Worm (Caenorhabditis elegans) whole organism, L1 larva: ENCODE results near the gene str-12.

Experiments
- C16A3.4 ChIP-seq: fragments of 150-350 bp; optimal IDR thresholded peaks from 2 replicates; lab custom pipeline; 2014; ENCODE audit warnings: missing biosample characterization, missing genetic modification characterization
- C34B4.2 ChIP-seq: sonication (generic microtip); optimal IDR thresholded peaks from 2 replicates; lab custom pipeline; 2017; ENCODE audit warnings: mild to moderate bottlenecking, missing genetic modification characterization, missing compliant biosample characterization
- F16B12.6 ChIP-seq: fragments of 150-350 bp; optimal IDR thresholded peaks from 2 replicates; lab custom pipeline; 2014; ENCODE audit warnings: missing biosample characterization, missing genetic modification characterization
- aha-1 ChIP-seq: fragments of 150-350 bp; optimal IDR thresholded peaks from 2 replicates; lab custom pipeline; 2014; ENCODE audit warnings: missing biosample characterization, missing genetic modification characterization
- alr-1 ChIP-seq: fragments of 200-800 bp; sonication (Bioruptor generic); optimal IDR thresholded peaks from 2 replicates; lab custom pipeline; 2018; ENCODE audit warnings: borderline replicate concordance, mild to moderate bottlenecking, missing genetic modification characterization, missing compliant biosample characterization
- ama-1 ChIP-seq: fragments of 150-350 bp; optimal IDR thresholded peaks from 2 replicates; lab custom pipeline; 2014
- ceh-63 ChIP-seq: fragments of 200-800 bp; sonication (Bioruptor generic); optimal IDR thresholded peaks from 2 replicates; lab custom pipeline; 2018; ENCODE audit warnings: mild to moderate bottlenecking, missing genetic modification characterization, missing compliant biosample characterization
- ceh-82 ChIP-seq, 3 experiments: fragments of 150-350 bp in 1 of 3; sonication (generic microtip) in 2 of 3; optimal IDR thresholded peaks; 2 replicates each; lab custom pipeline; 2014 to 2017; ENCODE audit warnings: missing biosample characterization in 3 of 3, missing genetic modification characterization in 3 of 3
- ceh-88 ChIP-seq: fragments of 200-800 bp; sonication (Bioruptor generic); IDR thresholded peaks from 2 replicates; pipeline ENCODE4 v1.3.6; 2022; ENCODE audit warnings: missing genetic modification characterization, missing compliant biosample characterization
- ces-1 ChIP-seq: fragments of 150-350 bp; optimal IDR thresholded peaks from 2 replicates; lab custom pipeline; 2014; ENCODE audit warnings: missing biosample characterization, missing genetic modification reagents, missing genetic modification characterization
- dsc-1 ChIP-seq: sonication (generic microtip); optimal IDR thresholded peaks from 2 replicates; lab custom pipeline; 2016; ENCODE audit warnings: mild to moderate bottlenecking, missing genetic modification characterization, missing compliant biosample characterization
- efl-1 ChIP-seq, 4 experiments: fragments of 150-350 bp; optimal IDR thresholded peaks in 3 of 4; peaks in 1 of 4; 1 replicate in 1 of 4; 2 replicates in 3 of 4; lab custom pipeline; 2014; ENCODE audit warnings: missing biosample characterization in 2 of 4, missing genetic modification characterization in 2 of 4, missing genetic modification reagents in 2 of 4
- efl-3 ChIP-seq: fragments of 200-800 bp; sonication (Bioruptor generic); optimal IDR thresholded peaks from 2 replicates; lab custom pipeline; 2018; ENCODE audit warnings: mild to moderate bottlenecking, missing genetic modification characterization, missing compliant biosample characterization
- elt-3 ChIP-seq, 6 experiments: fragments of 150-350 bp in 1 of 6; sonication (generic microtip); optimal IDR thresholded peaks; 2 replicates each; lab custom pipeline; 2017 to 2018; ENCODE audit warnings: missing biosample characterization in 6 of 6, missing genetic modification characterization in 6 of 6, inconsistent platforms in 1 of 6
- ets-5 ChIP-seq: fragments of 200-800 bp; sonication (Bioruptor generic); IDR thresholded peaks from 2 replicates; pipeline ENCODE4 v1.3.6; 2022; ENCODE audit warnings: missing genetic modification characterization, missing compliant biosample characterization
- fos-1 ChIP-seq: fragments of 150-350 bp; optimal IDR thresholded peaks from 2 replicates; lab custom pipeline; 2014; ENCODE audit warnings: missing biosample characterization, missing genetic modification characterization
- hlh-17 ChIP-seq: fragments of 200-800 bp; sonication (Bioruptor generic); optimal IDR thresholded peaks from 2 replicates; lab custom pipeline; 2018; ENCODE audit warnings: missing genetic modification characterization, mild to moderate bottlenecking, missing compliant biosample characterization, moderate library complexity, borderline replicate concordance
- hlh-4 ChIP-seq: sonication (generic microtip); optimal IDR thresholded peaks from 2 replicates; lab custom pipeline; 2016; ENCODE audit warnings: mild to moderate bottlenecking, missing genetic modification characterization, missing compliant biosample characterization
- hpl-2 ChIP-seq: fragments of 150-350 bp; optimal IDR thresholded peaks from 2 replicates; lab custom pipeline; 2014; ENCODE audit warnings: missing biosample characterization, missing genetic modification reagents, missing genetic modification characterization
- isw-1 ChIP-seq: fragments of 200-800 bp; sonication (Bioruptor generic); IDR thresholded peaks from 2 replicates; pipeline ENCODE4 v1.3.6; 2022; ENCODE audit warnings: missing genetic modification characterization, missing compliant biosample characterization
- jun-1 ChIP-seq: fragments of 150-350 bp; optimal IDR thresholded peaks from 2 replicates; lab custom pipeline; 2014; ENCODE audit warnings: missing biosample characterization, missing genetic modification reagents, missing genetic modification characterization
- lin-13 ChIP-seq: fragments of 150-350 bp; optimal IDR thresholded peaks from 2 replicates; lab custom pipeline; 2014; ENCODE audit warnings: missing biosample characterization, missing genetic modification reagents, missing genetic modification characterization
- mab-9 ChIP-seq: fragments of 200-800 bp; sonication (Bioruptor generic); IDR thresholded peaks from 2 replicates; pipeline ENCODE4 v1.3.6; 2022; ENCODE audit warnings: missing genetic modification reagents, missing genetic modification characterization, missing compliant biosample characterization
- mdl-1 ChIP-seq, 2 experiments: fragments of 150-350 bp; optimal IDR thresholded peaks; 2 replicates each; lab custom pipeline; 2014 to 2017; ENCODE audit warnings: missing biosample characterization in 2 of 2, missing genetic modification characterization in 2 of 2, inconsistent platforms in 1 of 2
- nhr-19 ChIP-seq: fragments of 200-800 bp; sonication (Bioruptor generic); conservative IDR thresholded peaks from 2 replicates; pipeline ENCODE4 v1.3.6; 2022; ENCODE audit warnings: missing genetic modification characterization, missing compliant biosample characterization
- nhr-20 ChIP-seq: sonication (generic microtip); optimal IDR thresholded peaks from 2 replicates; lab custom pipeline; 2016; ENCODE audit warnings: mild to moderate bottlenecking, missing genetic modification characterization, missing compliant biosample characterization
- nhr-47 ChIP-seq: sonication (generic microtip); optimal IDR thresholded peaks from 2 replicates; lab custom pipeline; 2016; ENCODE audit warnings: mild to moderate bottlenecking, missing genetic modification characterization, moderate library complexity, missing compliant biosample characterization
- nhr-71 ChIP-seq: sonication (generic microtip); optimal IDR thresholded peaks from 2 replicates; lab custom pipeline; 2016; ENCODE audit warnings: mild to moderate bottlenecking, missing genetic modification characterization, moderate library complexity, missing compliant biosample characterization
- nhr-77 ChIP-seq: fragments of 150-350 bp; optimal IDR thresholded peaks from 2 replicates; lab custom pipeline; 2014; ENCODE audit warnings: missing biosample characterization, missing genetic modification characterization
- nhr-84 ChIP-seq: sonication (generic microtip); optimal IDR thresholded peaks from 2 replicates; lab custom pipeline; 2017; ENCODE audit warnings: missing biosample characterization, missing genetic modification characterization
- nhr-85 ChIP-seq: sonication (generic microtip); peaks from one replicate; lab custom pipeline; 2016; ENCODE audit warnings: missing genetic modification characterization, inconsistent platforms, missing compliant biosample characterization
- nhr-90 ChIP-seq: sonication (generic microtip); optimal IDR thresholded peaks from 2 replicates; lab custom pipeline; 2016; ENCODE audit warnings: mild to moderate bottlenecking, missing genetic modification characterization, missing compliant biosample characterization; ENCODE audit not compliant: poor library complexity
- pag-3 ChIP-seq: sonication (generic microtip); optimal IDR thresholded peaks from 2 replicates; lab custom pipeline; 2017; ENCODE audit warnings: missing genetic modification characterization, mild to moderate bottlenecking, missing compliant biosample characterization, antibody characterized with exemption, borderline replicate concordance; ENCODE audit not compliant: insufficient read depth
- pax-3 ChIP-seq: fragments of 200-800 bp; sonication (Bioruptor generic); optimal IDR thresholded peaks from 2 replicates; lab custom pipeline; 2018; ENCODE audit warnings: mild to moderate bottlenecking, missing genetic modification characterization, moderate library complexity, missing compliant biosample characterization
- pqm-1 ChIP-seq: sonication (generic microtip); optimal IDR thresholded peaks from 3 replicates; lab custom pipeline; 2017; ENCODE audit warnings: missing biosample characterization, missing genetic modification characterization
- rnt-1 ChIP-seq: sonication (generic microtip); optimal IDR thresholded peaks from 2 replicates; lab custom pipeline; 2016; ENCODE audit warnings: mild to moderate bottlenecking, missing genetic modification characterization, moderate library complexity, missing compliant biosample characterization
- snpc-4 ChIP-seq: fragments of 150-350 bp; optimal IDR thresholded peaks from 2 replicates; lab custom pipeline; 2014; ENCODE audit warnings: missing biosample characterization, missing genetic modification characterization
- sup-37 ChIP-seq: fragments of 200-800 bp; sonication (Bioruptor generic); optimal IDR thresholded peaks from 2 replicates; lab custom pipeline; 2018; ENCODE audit warnings: mild to moderate bottlenecking, missing genetic modification characterization, missing compliant biosample characterization
- swsn-7 ChIP-seq: sonication (generic microtip); optimal IDR thresholded peaks from 2 replicates; lab custom pipeline; 2016; ENCODE audit warnings: missing genetic modification characterization, missing compliant biosample characterization
- tbx-2 ChIP-seq: sonication (generic microtip); optimal IDR thresholded peaks from 2 replicates; lab custom pipeline; 2016; ENCODE audit warnings: missing genetic modification characterization, missing compliant biosample characterization
- unc-86 ChIP-seq: sonication (generic microtip); optimal IDR thresholded peaks from 2 replicates; lab custom pipeline; 2016; ENCODE audit warnings: missing genetic modification characterization, missing compliant biosample characterization
- zag-1 ChIP-seq: fragments of 150-350 bp; optimal IDR thresholded peaks from 2 replicates; lab custom pipeline; 2014; ENCODE audit warnings: missing biosample characterization, missing genetic modification characterization
- zip-4 ChIP-seq: fragments of 200-800 bp; sonication (Bioruptor generic); optimal IDR thresholded peaks from 2 replicates; lab custom pipeline; 2018; ENCODE audit warnings: mild to moderate bottlenecking, missing genetic modification characterization, moderate library complexity, missing compliant biosample characterization

The str-12 gene

ce11 chrV:15578386-15578785, 32.3 kb upstream of the str-12 start, which contains the start of gene F28F8.9 (continued):
- peak; percentile 44 to 94 for TF ChIP-seq efl-1 (optimal IDR thresholded peaks at IDR 0.05; lab: Kevin White, UChicago)
- peak; percentile 93 to 99 for TF ChIP-seq efl-1 (GFP tag; optimal IDR thresholded peaks at IDR 0.05 in 1 of 2; lab: Kevin White, UChicago)
- TF ChIP-seq jun-1 (tag; lab: Kevin White, UChicago) = no peak
- no peak for TF ChIP-seq zip-4 (GFP tag; lab: Kevin White, UChicago)
- peak; percentile 46 for TF ChIP-seq swsn-7 (tag; lab: Kevin White, UChicago)
- peak; percentile 49 for TF ChIP-seq nhr-85 (tag; lab: Kevin White, UChicago)
- TF ChIP-seq ama-1 = no peak
- no peak for TF ChIP-seq alr-1 (tag; lab: Kevin White, UChicago)
- peak; percentile 40 for TF ChIP-seq isw-1 (GFP tag; lab: Robert Waterston, UW)
- peak; percentile 4 for TF ChIP-seq F16B12.6 (tag; lab: Kevin White, UChicago)
- TF ChIP-seq tbx-2 (tag; lab: Kevin White, UChicago) = peak; percentile 27
- TF ChIP-seq mab-9 (GFP tag; lab: Robert Waterston, UW) = no peak
- TF ChIP-seq elt-3 (tag; optimal IDR thresholded peaks at IDR 0.05; lab: Kevin White, UChicago) = no peak
- peak; percentile 58 for TF ChIP-seq nhr-19 (GFP tag; lab: Robert Waterston, UW)
- no peak for TF ChIP-seq ceh-88
- peak in 2 of 3 experiments; percentile 25 to 46 for TF ChIP-seq ceh-82 (tag; optimal IDR thresholded peaks at IDR 0.05; lab: Kevin White, UChicago)
- peak; percentile 43 for TF ChIP-seq lin-13
- TF ChIP-seq C16A3.4 (tag; lab: Kevin White, UChicago) = peak; percentile 44
- TF ChIP-seq pag-3 (tag; lab: Kevin White, UChicago) = no peak
- no peak for TF ChIP-seq hpl-2 (GFP tag; lab: Kevin White, UChicago)
- peak; percentile 40 for TF ChIP-seq snpc-4
- no peak for TF ChIP-seq ces-1 (GFP tag; lab: Kevin White, UChicago)
- TF ChIP-seq dsc-1 (tag; lab: Kevin White, UChicago) = no peak
- no peak for TF ChIP-seq hlh-17 (GFP tag; lab: Kevin White, UChicago)
- TF ChIP-seq nhr-90 (tag; lab: Kevin White, UChicago) = peak; percentile 40
- TF ChIP-seq hlh-4 (tag; lab: Kevin White, UChicago) = no peak
- no peak for TF ChIP-seq zag-1 (tag; lab: Kevin White, UChicago)
- TF ChIP-seq rnt-1 = peak; percentile 59
- no peak for TF ChIP-seq ceh-63 (GFP tag; lab: Kevin White, UChicago)
- no peak for TF ChIP-seq sup-37 (GFP tag; lab: Kevin White, UChicago)
- TF ChIP-seq efl-3 (GFP tag; lab: Kevin White, UChicago) = no peak
- no peak for TF ChIP-seq pax-3 (tag; lab: Kevin White, UChicago)
- TF ChIP-seq C34B4.2 (tag; lab: Kevin White, UChicago) = no peak
- no peak for TF ChIP-seq unc-86 (tag; lab: Kevin White, UChicago)
- peak; percentile 63 for TF ChIP-seq nhr-71 (tag; lab: Kevin White, UChicago)
- no peak for TF ChIP-seq ets-5 (GFP tag; lab: Robert Waterston, UW)
- TF ChIP-seq nhr-77 (tag; lab: Kevin White, UChicago) = no peak
- TF ChIP-seq nhr-47 = peak; percentile 57
- TF ChIP-seq fos-1 = peak; percentile 41
- TF ChIP-seq pqm-1 (tag; lab: Kevin White, UChicago) = no peak
- no peak for TF ChIP-seq aha-1 (tag; lab: Kevin White, UChicago)
- no peak for TF ChIP-seq nhr-84 (tag; lab: Kevin White, UChicago)
- peak; percentile 14 for TF ChIP-seq nhr-20 (tag; lab: Kevin White, UChicago)
- peak in 1 of 2 experiments; percentile 15 for TF ChIP-seq mdl-1 (tag; optimal IDR thresholded peaks at IDR 0.05; lab: Kevin White, UChicago)
